Worm (Caenorhabditis elegans): ENCODE data around the gene folt-2.

- TF ChIP-seq him-1 (tag; optimal IDR thresholded peaks at IDR 0.05) (no peak), dao-5 (tag; optimal IDR thresholded peaks at IDR 0.05) (no peak), W03F9.2 (tag; optimal IDR thresholded peaks at IDR 0.05) (no peak)
These were observed 27.8 kb upstream of the folt-2 start, which contains the start of gene C31B8.7 for ce11 chrV:2903227-2903626.
